Fruit fly (Drosophila melanogaster) whole organism, wandering third instar larva: ENCODE results near the gene Ugt37A1.

Experiments used
- CG32264 ChIP-seq: fragments of 200-800 bp; sonication (Bioruptor generic); optimal IDR thresholded peaks from 2 replicates; lab custom pipeline; 2016; ENCODE audit warnings: missing biosample characterization, missing genetic modification characterization
- Dfd ChIP-seq: fragments of >200 bp; optimal IDR thresholded peaks from 2 replicates; lab custom pipeline; 2017; ENCODE audit warnings: missing biosample characterization, missing genetic modification characterization
- GATAd ChIP-seq: sonication (Bioruptor generic); optimal IDR thresholded peaks from 2 replicates; lab custom pipeline; 2016; ENCODE audit warnings: missing biosample characterization, missing genetic modification characterization
- br ChIP-seq: fragments of 200-800 bp; sonication (Bioruptor generic); optimal IDR thresholded peaks from 2 replicates; lab custom pipeline; 2016; ENCODE audit warnings: missing biosample characterization, missing genetic modification characterization
- brk ChIP-seq: fragments of 200-800 bp; sonication (Bioruptor generic); optimal IDR thresholded peaks from 2 replicates; lab custom pipeline; 2016; ENCODE audit warnings: missing biosample characterization, mild to moderate bottlenecking, missing genetic modification characterization
- ey ChIP-seq: fragments of 200-800 bp; sonication (Bioruptor generic); optimal IDR thresholded peaks from 2 replicates; lab custom pipeline; 2016; ENCODE audit warnings: missing biosample characterization, missing genetic modification characterization
- foxo ChIP-seq, 2 experiments: fragments of 200-800 bp; sonication (Bioruptor generic); optimal IDR thresholded peaks; 2 replicates in 1 of 2; 3 replicates in 1 of 2; lab custom pipeline; 2016 to 2017; ENCODE audit warnings: missing biosample characterization in 2 of 2, missing genetic modification characterization in 2 of 2
- psq ChIP-seq: fragments of 200-800 bp; sonication (Bioruptor generic); optimal IDR thresholded peaks from 3 replicates; lab custom pipeline; 2017; ENCODE audit warnings: missing biosample characterization, mild to moderate bottlenecking, missing genetic modification characterization, moderate library complexity
- usp ChIP-seq: fragments of >200 bp; optimal IDR thresholded peaks from 2 replicates; lab custom pipeline; 2017; ENCODE audit warnings: missing biosample characterization, missing genetic modification characterization

DNA sequence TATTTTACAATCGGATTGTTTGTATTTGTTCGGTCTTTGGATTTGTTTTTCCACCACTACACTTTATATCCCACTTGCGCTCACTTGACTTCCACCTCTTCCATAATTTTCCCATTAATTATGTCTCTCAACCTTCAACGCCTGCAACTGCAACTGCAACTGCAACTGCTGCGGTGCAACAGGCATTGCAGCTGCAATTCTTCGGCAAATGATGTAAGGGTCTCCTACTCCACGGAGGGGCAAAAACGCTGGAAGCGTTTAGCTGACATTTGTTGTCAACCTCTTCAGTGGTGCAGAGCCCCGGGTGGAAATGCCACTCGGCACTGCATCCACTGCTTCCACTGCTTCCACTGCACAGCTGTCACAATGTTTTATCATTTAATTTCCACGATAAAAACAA, 40.9 kb downstream of the Ugt37A1 start:
- TF ChIP-seq Dfd (GFP tag; lab: Kevin White, UChicago) (no peak), ey (GFP tag; lab: Kevin White, UChicago) (no peak), foxo (GFP tag; optimal IDR thresholded peaks at IDR 0.05; lab: Kevin White, UChicago) (no peak), brk (GFP tag; lab: Kevin White, UChicago) (no peak), GATAd (GFP tag; lab: Kevin White, UChicago) (no peak), CG32264 (GFP tag; lab: Kevin White, UChicago) (no peak), usp (GFP tag; lab: Kevin White, UChicago) (no peak), br (GFP tag; lab: Kevin White, UChicago) (no peak), psq (GFP tag; lab: Kevin White, UChicago) (no peak)
